Worm (Caenorhabditis elegans) whole organism, dauer: ENCODE results near the gene F57A10.2.
"Not testable (repeated sequence)": the region's sequence is repeated elsewhere in the genome, so short reads cannot be mapped to it uniquely, and the experiment has no call there.

Experiments
- unc-62 ChIP-seq: sonication (generic microtip); optimal IDR thresholded peaks from 2 replicates; lab custom pipeline; 2017; ENCODE audit warnings: missing biosample characterization, missing genetic modification reagents, missing genetic modification characterization

Gene F57A10.2

ce11 chrV:15802623-15803022, 36.2 kb downstream of the F57A10.2 start, which contains the start of gene T26E4.9:
T26E4.9 (minus strand) TSS chrV:15802723.
- TF ChIP-seq unc-62 = not testable (repeated sequence)

ce11 chrV:15803079-15803478, 36.7 kb downstream of the F57A10.2 start, which contains the start of gene srd-27:
srd-27 (plus strand) TSS chrV:15803379.
- not testable (repeated sequence) for TF ChIP-seq unc-62

- TF ChIP-seq unc-62 = not testable (repeated sequence)
Measured at ce11 chrV:15803748-15804147, 37.4 kb downstream of the F57A10.2 start, which contains the start of gene T26E4.18. T26E4.18 (minus strand) TSS chrV:15803848.

- not testable (repeated sequence) for TF ChIP-seq unc-62
Measured at ce11 chrV:15807420-15807819, 41.0 kb downstream of the F57A10.2 start, which contains the start of gene srsx-38. srsx-38 (minus strand) TSS chrV:15807520.

ce11 chrV:15809543-15809942, 43.2 kb downstream of the F57A10.2 start, which contains the start of gene srsx-36:
srsx-36 (minus strand) TSS chrV:15809643.
- no peak for TF ChIP-seq unc-62

ce11 chrV:15810446-15810845, 44.1 kb downstream of the F57A10.2 start, which contains the start of gene F54B8.1:
F54B8.1 (plus strand) TSS chrV:15810746.
- no peak for TF ChIP-seq unc-62

ce11 chrV:15811982-15812381, 45.6 kb downstream of the F57A10.2 start, which contains the start of gene nhr-282:
nhr-282 (plus strand) TSS chrV:15812282.
- not testable (repeated sequence) for TF ChIP-seq unc-62

ce11 chrV:15815962-15816432, 49.6 kb downstream of the F57A10.2 start, which contains the start of the genes fbxa-69 and F54B8.4:
fbxa-69 (minus strand) TSS chrV:15815971.
F54B8.4 (plus strand) TSS chrV:15816382.
- no peak for TF ChIP-seq unc-62
